Worm (Caenorhabditis elegans): ENCODE data around the gene C49C3.4.
A peak's percentile ranks its signal among the peaks of the same experiment; 100 is the strongest.

- TF ChIP-seq ztf-23 (GFP tag; IDR thresholded peaks at IDR 0.05) = no peak
- TF ChIP-seq med-1 (GFP tag; optimal IDR thresholded peaks at IDR 0.05; ENCODE audit: insufficient read depth) = no peak
- no peak for TF ChIP-seq flt-1 (GFP tag; IDR thresholded peaks at IDR 0.05)
- no peak for TF ChIP-seq ztf-29 (GFP tag; IDR thresholded peaks at IDR 0.05)
- TF ChIP-seq T22C8.4 (GFP tag; IDR thresholded peaks at IDR 0.05) = no peak
- TF ChIP-seq tab-1 (GFP tag; IDR thresholded peaks at IDR 0.05) = peak; percentile 35; the same call in 1 of the 2 replicates
- TF ChIP-seq cog-1 (tag; optimal IDR thresholded peaks at IDR 0.05) = no peak
- TF ChIP-seq ref-1 (GFP tag; conservative IDR thresholded peaks at IDR 0.05) = no peak
Observed at ce11 chrIV:17278861-17279591, 41.6 kb upstream of the C49C3.4 start, which contains the start of gene hsp-1.
